Fruit fly (Drosophila melanogaster): ENCODE data around the gene pinta.

DNA sequence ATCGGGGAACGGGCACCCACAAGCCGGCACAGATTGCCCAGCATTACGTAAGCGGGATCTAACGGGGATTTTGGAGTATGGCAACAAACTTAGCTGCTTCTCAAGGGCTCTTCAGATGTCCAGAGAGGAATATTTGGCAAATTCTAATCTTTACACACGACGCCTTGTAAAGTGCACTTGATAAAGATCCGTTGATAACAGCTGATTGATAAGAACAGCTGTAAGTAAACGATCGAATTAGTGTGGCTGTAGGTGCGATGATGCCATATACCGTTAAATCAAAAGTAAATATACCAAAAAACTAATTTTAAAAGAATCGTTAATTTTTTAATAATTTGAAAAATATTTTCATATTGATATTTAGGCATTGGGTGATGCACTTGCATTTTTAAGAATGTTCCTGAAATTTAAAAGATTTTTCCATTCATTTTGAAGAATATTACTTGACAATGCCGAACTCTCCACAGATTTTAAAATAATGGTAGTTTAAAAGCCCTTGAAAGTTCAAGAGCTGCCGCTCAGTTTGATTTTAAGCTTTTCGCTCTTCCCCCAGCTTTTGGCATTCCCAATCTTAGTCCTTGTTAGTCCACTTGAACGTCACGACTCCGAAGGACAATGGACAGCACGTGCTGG lies 43.3 kb upstream of the pinta start, which contains the start of the genes CG5377 and Nrx-1:
- TF ChIP-seq psq (optimal IDR thresholded peaks at IDR 0.05) (no peak), ttk (optimal IDR thresholded peaks at IDR 0.05) (no peak), Myc (optimal IDR thresholded peaks at IDR 0.05) (no peak)
